Worm (Caenorhabditis elegans): ENCODE measurements around the gene clec-65.

Gene clec-65

ce11 chrII:12908779-12909178 is 7.7 kb downstream of the clec-65 start, which contains the start of gene ddn-2:
Gene ddn-2 (plus strand): TSS chrII:12909079.
- TF ChIP-seq ceh-36 (tag; optimal IDR thresholded peaks at IDR 0.05) (no peak), hmbx-1 (tag; optimal IDR thresholded peaks at IDR 0.05) (no peak), tra-4 (tag; optimal IDR thresholded peaks at IDR 0.05) (no peak), tbx-11 (GFP tag; IDR thresholded peaks at IDR 0.05) (no peak), hmg-4 (GFP tag; optimal IDR thresholded peaks at IDR 0.05) (no peak), ama-1 (optimal IDR thresholded peaks at IDR 0.05) (no peak), aly-1 (tag; optimal IDR thresholded peaks at IDR 0.05) (no peak), F13C5.2 (tag; optimal IDR thresholded peaks at IDR 0.05) (no peak), tbx-37 (GFP tag; conservative IDR thresholded peaks at IDR 0.05) (no peak), B0310.2 (tag; optimal IDR thresholded peaks at IDR 0.05) (no peak)

ce11 chrII:12914514-12915075 is 13.5 kb downstream of the clec-65 start, which contains the start of gene F35C5.12:
Gene F35C5.12 (minus strand): TSS chrII:12914564.
- TF ChIP-seq sea-1 (GFP tag; conservative IDR thresholded peaks at IDR 0.05) (no peak), hnd-1 (tag; optimal IDR thresholded peaks at IDR 0.05) (no peak), hmbx-1 (tag; optimal IDR thresholded peaks at IDR 0.05) (no peak), ceh-36 (tag; optimal IDR thresholded peaks at IDR 0.05) (no peak), aly-1 (tag; optimal IDR thresholded peaks at IDR 0.05) (no peak), B0310.2 (tag; optimal IDR thresholded peaks at IDR 0.05) (no peak), scrt-1 (GFP tag; IDR thresholded peaks at IDR 0.05) (no peak), tbx-11 (GFP tag; IDR thresholded peaks at IDR 0.05) (no peak), ets-7 (tag; optimal IDR thresholded peaks at IDR 0.05) (no peak), ama-1 (optimal IDR thresholded peaks at IDR 0.05) (no peak), tbx-37 (GFP tag; conservative IDR thresholded peaks at IDR 0.05) (no peak), pes-1 (GFP tag; IDR thresholded peaks at IDR 0.05) (no peak), hmg-4 (GFP tag; optimal IDR thresholded peaks at IDR 0.05) (no peak), ceh-13 (GFP tag; optimal IDR thresholded peaks at IDR 0.05) (no peak), F13C5.2 (tag; optimal IDR thresholded peaks at IDR 0.05) (no peak), tra-4 (tag; optimal IDR thresholded peaks at IDR 0.05) (no peak), flt-1 (GFP tag; IDR thresholded peaks at IDR 0.05) (no peak)

- no peak for TF ChIP-seq hnd-1 (tag; optimal IDR thresholded peaks at IDR 0.05)
- no peak for TF ChIP-seq ceh-36 (tag; optimal IDR thresholded peaks at IDR 0.05)
- TF ChIP-seq flt-1 (GFP tag; IDR thresholded peaks at IDR 0.05) = no peak
- no peak for TF ChIP-seq F13C5.2 (tag; optimal IDR thresholded peaks at IDR 0.05)
- no peak for TF ChIP-seq ceh-13 (GFP tag; optimal IDR thresholded peaks at IDR 0.05)
- TF ChIP-seq B0310.2 (tag; optimal IDR thresholded peaks at IDR 0.05) = no peak
- no peak for TF ChIP-seq hmbx-1 (tag; optimal IDR thresholded peaks at IDR 0.05)
- TF ChIP-seq tbx-11 (GFP tag; IDR thresholded peaks at IDR 0.05) = no peak
- TF ChIP-seq sea-1 (GFP tag; conservative IDR thresholded peaks at IDR 0.05) = no peak
- TF ChIP-seq tra-4 (tag; optimal IDR thresholded peaks at IDR 0.05) = no peak
- no peak for TF ChIP-seq pes-1 (GFP tag; IDR thresholded peaks at IDR 0.05)
These were observed 17.9 kb downstream of the clec-65 start, which contains the start of the genes F58G1.2 and wago-4 for ce11 chrII:12918960-12919553. Gene F58G1.2 (minus strand): TSS chrII:12919010. Gene wago-4 (plus strand): TSS chrII:12919551.

ce11 chrII:12921478-12921877 is 20.4 kb downstream of the clec-65 start:
- TF ChIP-seq tbx-37 (GFP tag; conservative IDR thresholded peaks at IDR 0.05) (no peak), ceh-13 (GFP tag; optimal IDR thresholded peaks at IDR 0.05) (no peak), ceh-36 (tag; optimal IDR thresholded peaks at IDR 0.05) (no peak), B0310.2 (tag; optimal IDR thresholded peaks at IDR 0.05) (no peak), pes-1 (GFP tag; IDR thresholded peaks at IDR 0.05) (no peak), hnd-1 (tag; optimal IDR thresholded peaks at IDR 0.05) (no peak), ama-1 (optimal IDR thresholded peaks at IDR 0.05) (no peak), aly-1 (tag; optimal IDR thresholded peaks at IDR 0.05) (no peak)

- TF ChIP-seq tbx-11 (GFP tag; IDR thresholded peaks at IDR 0.05) (no peak), tra-4 (tag; optimal IDR thresholded peaks at IDR 0.05) (no peak), tbx-37 (GFP tag; conservative IDR thresholded peaks at IDR 0.05) (no peak), B0310.2 (tag; optimal IDR thresholded peaks at IDR 0.05) (no peak), ama-1 (optimal IDR thresholded peaks at IDR 0.05) (no peak), flt-1 (GFP tag; IDR thresholded peaks at IDR 0.05) (no peak), aly-1 (tag; optimal IDR thresholded peaks at IDR 0.05) (no peak), F13C5.2 (tag; optimal IDR thresholded peaks at IDR 0.05) (no peak), hmbx-1 (tag; optimal IDR thresholded peaks at IDR 0.05) (no peak), scrt-1 (GFP tag; IDR thresholded peaks at IDR 0.05) (no peak)
These were observed 22.1 kb downstream of the clec-65 start for ce11 chrII:12923225-12923624.

- no peak for TF ChIP-seq ama-1 (optimal IDR thresholded peaks at IDR 0.05)
- no peak for TF ChIP-seq aly-1 (tag; optimal IDR thresholded peaks at IDR 0.05)
- TF ChIP-seq hmg-4 (GFP tag; optimal IDR thresholded peaks at IDR 0.05) = no peak
- TF ChIP-seq tra-4 (tag; optimal IDR thresholded peaks at IDR 0.05) = no peak
- no peak for TF ChIP-seq F13C5.2 (tag; optimal IDR thresholded peaks at IDR 0.05)
These were observed 24.4 kb downstream of the clec-65 start, which contains the start of gene F58G1.8 for ce11 chrII:12925551-12925950. Gene F58G1.8 (minus strand): TSS chrII:12925651.

ce11 chrII:12928241-12928640 is 27.1 kb downstream of the clec-65 start, which contains the start of gene F58G1.3:
Gene F58G1.3 (minus strand): TSS chrII:12928341.
- TF ChIP-seq hmg-4 (GFP tag; optimal IDR thresholded peaks at IDR 0.05) (no peak), aly-1 (tag; optimal IDR thresholded peaks at IDR 0.05) (no peak), ceh-36 (tag; optimal IDR thresholded peaks at IDR 0.05) (no peak), hmbx-1 (tag; optimal IDR thresholded peaks at IDR 0.05) (no peak), F13C5.2 (tag; optimal IDR thresholded peaks at IDR 0.05) (no peak), ama-1 (optimal IDR thresholded peaks at IDR 0.05) (no peak), ceh-13 (GFP tag; optimal IDR thresholded peaks at IDR 0.05) (no peak), scrt-1 (GFP tag; IDR thresholded peaks at IDR 0.05) (no peak), flt-1 (GFP tag; IDR thresholded peaks at IDR 0.05) (no peak), tbx-11 (GFP tag; IDR thresholded peaks at IDR 0.05) (no peak), pes-1 (GFP tag; IDR thresholded peaks at IDR 0.05) (no peak), sea-1 (GFP tag; conservative IDR thresholded peaks at IDR 0.05) (no peak), ets-7 (tag; optimal IDR thresholded peaks at IDR 0.05) (no peak), B0310.2 (tag; optimal IDR thresholded peaks at IDR 0.05) (no peak)
